Fruit fly (Drosophila melanogaster) whole organism, adult: ENCODE results near the gene CG5445.

Source experiments
- CG11617 ChIP-seq: fragments of 200-800 bp; sonication (Bioruptor generic); optimal IDR thresholded peaks from 2 replicates; lab custom pipeline; 2017; ENCODE audit warnings: mild to moderate bottlenecking, missing biosample characterization, missing genetic modification reagents, missing genetic modification characterization
- CG12768 ChIP-seq: fragments of 200-800 bp; sonication (Bioruptor generic); optimal IDR thresholded peaks from 2 replicates; lab custom pipeline; 2017; ENCODE audit warnings: missing biosample characterization, missing genetic modification characterization, mild to moderate bottlenecking, moderate library complexity, missing genetic modification reagents
- CG14711 ChIP-seq: fragments of 200-800 bp; sonication (Bioruptor generic); optimal IDR thresholded peaks from 2 replicates; lab custom pipeline; 2018; ENCODE audit warnings: missing biosample characterization, mild to moderate bottlenecking, missing genetic modification characterization, moderate library complexity
- CG33017 ChIP-seq: fragments of 200-800 bp; sonication (Bioruptor generic); optimal IDR thresholded peaks from 2 replicates; lab custom pipeline; 2018; ENCODE audit warnings: missing biosample characterization, mild to moderate bottlenecking, missing genetic modification characterization, moderate library complexity
- CG7045 ChIP-seq: fragments of 200-800 bp; sonication (Bioruptor generic); optimal IDR thresholded peaks from 2 replicates; lab custom pipeline; 2017; ENCODE audit warnings: missing biosample characterization, mild to moderate bottlenecking, missing genetic modification characterization
- CG7101 ChIP-seq: fragments of 200-800 bp; sonication (Bioruptor generic); optimal IDR thresholded peaks from 2 replicates; lab custom pipeline; 2018; ENCODE audit warnings: missing biosample characterization, mild to moderate bottlenecking, missing genetic modification characterization, moderate library complexity
- Clk ChIP-seq: fragments of 200-800 bp; sonication (Bioruptor generic); optimal IDR thresholded peaks from 2 replicates; lab custom pipeline; 2017; ENCODE audit warnings: missing biosample characterization, missing genetic modification characterization
- tj ChIP-seq: fragments of 200-800 bp; sonication (Bioruptor generic); optimal IDR thresholded peaks from 3 replicates; lab custom pipeline; 2017; ENCODE audit warnings: missing biosample characterization, mild to moderate bottlenecking, missing genetic modification characterization, moderate library complexity

DNA sequence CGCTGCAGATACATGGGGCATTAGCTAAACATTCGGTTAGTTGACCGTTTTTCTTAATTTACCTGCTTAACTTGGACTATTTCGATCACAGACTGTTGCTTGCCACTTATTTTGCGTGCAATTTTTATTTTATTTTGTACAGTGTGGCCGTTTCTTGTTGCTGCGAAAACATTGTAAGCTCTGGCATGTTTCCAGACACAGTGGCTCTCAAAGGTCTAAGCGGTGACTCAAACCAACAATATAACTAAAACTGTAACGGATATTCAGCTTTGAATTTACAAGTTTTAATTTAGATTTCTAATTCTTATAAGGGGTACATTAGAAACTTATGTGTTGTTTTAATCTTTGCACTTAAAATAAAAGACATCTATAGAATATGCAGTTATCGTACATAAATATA is 33.0 kb upstream of the CG5445 start, which contains the start of gene CG8675:
- TF ChIP-seq CG12768 (GFP tag; lab: Kevin White, UChicago) = no peak
- no peak for TF ChIP-seq Clk (GFP tag; lab: Kevin White, UChicago)
- TF ChIP-seq CG33017 (tag; lab: Kevin White, UChicago) = no peak
- TF ChIP-seq CG11617 (GFP tag; lab: Kevin White, UChicago) = no peak
- no peak for TF ChIP-seq CG7045
- no peak for TF ChIP-seq CG7101 (tag; lab: Kevin White, UChicago)
- TF ChIP-seq tj (GFP tag; lab: Kevin White, UChicago) = no peak
- TF ChIP-seq CG14711 = no peak
